Worm (Caenorhabditis elegans): ENCODE measurements around the gene srz-69.

Gene srz-69

ce11 chrIV:3524584-3525020 lies 47.6 kb upstream of the srz-69 start (continued):
- peak; percentile 32 for TF ChIP-seq npax-4 (tag; optimal IDR thresholded peaks at IDR 0.05)
- no peak for TF ChIP-seq hlh-30 (tag; optimal IDR thresholded peaks at IDR 0.05; ENCODE audit: insufficient read depth)
- TF ChIP-seq unc-86 (tag; optimal IDR thresholded peaks at IDR 0.05): peak; percentile 64
- TF ChIP-seq unc-55 (GFP tag; optimal IDR thresholded peaks at IDR 0.05): no peak
- TF ChIP-seq elt-4 (tag; optimal IDR thresholded peaks at IDR 0.05): no peak
- peak; percentile 72 for TF ChIP-seq C38D4.7 (GFP tag; optimal IDR thresholded peaks at IDR 0.05)
- peak; percentile 52 for TF ChIP-seq ceh-18 (tag; optimal IDR thresholded peaks at IDR 0.05)
- peak; percentile 50 for TF ChIP-seq F13H6.1 (tag; optimal IDR thresholded peaks at IDR 0.05)
- peak; percentile 3 for TF ChIP-seq mec-3 (tag; optimal IDR thresholded peaks at IDR 0.05; ENCODE audit: borderline replicate concordance)
- TF ChIP-seq madf-2 (tag; optimal IDR thresholded peaks at IDR 0.05): peak; percentile 60
- TF ChIP-seq ceh-14 (tag; optimal IDR thresholded peaks at IDR 0.05): peak; percentile 74
- TF ChIP-seq pax-1 (tag; optimal IDR thresholded peaks at IDR 0.05): no peak
- peak; percentile 22 for TF ChIP-seq K09A11.1 (tag; optimal IDR thresholded peaks at IDR 0.05; ENCODE audit: insufficient read depth)
- peak; percentile 60 for TF ChIP-seq lin-11 (tag; optimal IDR thresholded peaks at IDR 0.05)
- peak; percentile 19 for TF ChIP-seq hlh-8 (tag; optimal IDR thresholded peaks at IDR 0.05)
- TF ChIP-seq ceh-9 (tag; optimal IDR thresholded peaks at IDR 0.05): no peak
- peak; percentile 19 for TF ChIP-seq ceh-30 (tag; optimal IDR thresholded peaks at IDR 0.05)
- TF ChIP-seq dmd-4 (tag; optimal IDR thresholded peaks at IDR 0.05; ENCODE audit: borderline replicate concordance): peak; percentile 51
- peak; percentile 56 for TF ChIP-seq sdc-2 (tag; optimal IDR thresholded peaks at IDR 0.05)
- peak; percentile 50; the same call in 1 of the 2 replicates for TF ChIP-seq unc-3 (GFP tag; conservative IDR thresholded peaks at IDR 0.05)
- peak; percentile 34 for TF ChIP-seq unc-3 (tag; optimal IDR thresholded peaks at IDR 0.05)
- TF ChIP-seq ceh-24 (tag; optimal IDR thresholded peaks at IDR 0.05): peak; percentile 6
- TF ChIP-seq ceh-19 (GFP tag; optimal IDR thresholded peaks at IDR 0.05): peak; percentile 80
- TF ChIP-seq pag-3 (tag; optimal IDR thresholded peaks at IDR 0.05; ENCODE audit: borderline replicate concordance): no peak
- TF ChIP-seq che-1 (tag; optimal IDR thresholded peaks at IDR 0.05): peak; percentile 72
- peak; percentile 34 for TF ChIP-seq ceh-48 (tag; optimal IDR thresholded peaks at IDR 0.05)
- peak; percentile 76 for TF ChIP-seq pat-9 (tag; optimal IDR thresholded peaks at IDR 0.05)

- TF ChIP-seq C38D4.7 (GFP tag; optimal IDR thresholded peaks at IDR 0.05) (no peak), elt-4 (tag; optimal IDR thresholded peaks at IDR 0.05) (no peak), ahr-1 (tag; optimal IDR thresholded peaks at IDR 0.05) (no peak), hlh-8 (tag; optimal IDR thresholded peaks at IDR 0.05) (no peak), ttx-3 (tag; optimal IDR thresholded peaks at IDR 0.05) (no peak), F13H6.1 (tag; optimal IDR thresholded peaks at IDR 0.05) (no peak), K02D7.2 (tag; optimal IDR thresholded peaks at IDR 0.05) (no peak), ceh-48 (tag; optimal IDR thresholded peaks at IDR 0.05) (no peak), ceh-45 (GFP tag; IDR thresholded peaks at IDR 0.05) (no peak), pqm-1 (tag; optimal IDR thresholded peaks at IDR 0.05) (no peak), ceh-9 (tag; optimal IDR thresholded peaks at IDR 0.05) (no peak), npax-4 (tag; optimal IDR thresholded peaks at IDR 0.05) (no peak), lim-6 (tag; optimal IDR thresholded peaks at IDR 0.05) (no peak), ceh-24 (tag; optimal IDR thresholded peaks at IDR 0.05) (no peak), hlh-13 (GFP tag; optimal IDR thresholded peaks at IDR 0.05) (no peak), dve-1 (tag; optimal IDR thresholded peaks at IDR 0.05) (no peak), odd-2 (tag; optimal IDR thresholded peaks at IDR 0.05) (no peak), lin-11 (tag; optimal IDR thresholded peaks at IDR 0.05) (no peak), hlh-15 (tag; optimal IDR thresholded peaks at IDR 0.05) (no peak)
These were observed 46.4 kb upstream of the srz-69 start for ce11 chrIV:3523419-3523818.

ce11 chrIV:3521710-3522109 lies 44.7 kb upstream of the srz-69 start:
- no peak for TF ChIP-seq tbx-2 (tag; optimal IDR thresholded peaks at IDR 0.05)
- TF ChIP-seq ceh-48 (tag; optimal IDR thresholded peaks at IDR 0.05): peak; percentile 28
- no peak for TF ChIP-seq pat-9 (tag; optimal IDR thresholded peaks at IDR 0.05)
- TF ChIP-seq ceh-31 (tag; optimal IDR thresholded peaks at IDR 0.05): peak; percentile 59
- TF ChIP-seq zip-5 (tag; optimal IDR thresholded peaks at IDR 0.05): no peak
- TF ChIP-seq pha-2 (tag; optimal IDR thresholded peaks at IDR 0.05): no peak
- peak; percentile 23 for TF ChIP-seq ref-2 (tag; optimal IDR thresholded peaks at IDR 0.05)
- TF ChIP-seq lin-11 (tag; optimal IDR thresholded peaks at IDR 0.05): no peak
- TF ChIP-seq K09A11.1 (tag; optimal IDR thresholded peaks at IDR 0.05; ENCODE audit: insufficient read depth): no peak
- TF ChIP-seq eyg-1 (tag; optimal IDR thresholded peaks at IDR 0.05): no peak
- no peak for TF ChIP-seq hlh-6 (tag; optimal IDR thresholded peaks at IDR 0.05)
- peak; percentile 8 for TF ChIP-seq ttx-3 (tag; optimal IDR thresholded peaks at IDR 0.05)
- TF ChIP-seq ama-1 (optimal IDR thresholded peaks at IDR 0.05): no peak
- no peak for TF ChIP-seq pros-1 (tag; optimal IDR thresholded peaks at IDR 0.05)
- TF ChIP-seq Y22D7AL.16 (tag; optimal IDR thresholded peaks at IDR 0.05): no peak
- TF ChIP-seq ceh-30 (tag; optimal IDR thresholded peaks at IDR 0.05): no peak
- TF ChIP-seq pqm-1 (tag; optimal IDR thresholded peaks at IDR 0.05): no peak
- no peak for TF ChIP-seq ceh-9 (tag; optimal IDR thresholded peaks at IDR 0.05)
- TF ChIP-seq F13H6.1 (tag; optimal IDR thresholded peaks at IDR 0.05): no peak
- TF ChIP-seq fax-1 (tag; optimal IDR thresholded peaks at IDR 0.05): no peak
- no peak for TF ChIP-seq elt-2 (tag; optimal IDR thresholded peaks at IDR 0.05)
